Worm (Caenorhabditis elegans): Measurements from ENCODE around the gene K06A9.1.

The K06A9.1 gene

ce11 chrX:1587082-1587481 is 39.8 kb downstream of the K06A9.1 start:
- TF ChIP-seq ceh-18 (tag; optimal IDR thresholded peaks at IDR 0.05), result no peak
- TF ChIP-seq pag-3 (tag; optimal IDR thresholded peaks at IDR 0.05; ENCODE audit: borderline replicate concordance), result no peak
- no peak for TF ChIP-seq fax-1 (tag; optimal IDR thresholded peaks at IDR 0.05)
- TF ChIP-seq ceh-9 (tag; optimal IDR thresholded peaks at IDR 0.05), result no peak
- no peak for TF ChIP-seq mec-3 (tag; optimal IDR thresholded peaks at IDR 0.05; ENCODE audit: borderline replicate concordance)
- no peak for TF ChIP-seq ceh-48 (tag; optimal IDR thresholded peaks at IDR 0.05)
- TF ChIP-seq hlh-8 (tag; optimal IDR thresholded peaks at IDR 0.05), result no peak
- TF ChIP-seq nhr-11 (tag; optimal IDR thresholded peaks at IDR 0.05), result no peak
- TF ChIP-seq ama-1 (optimal IDR thresholded peaks at IDR 0.05), result no peak
- TF ChIP-seq ceh-19 (GFP tag; optimal IDR thresholded peaks at IDR 0.05), result no peak
- no peak for TF ChIP-seq sox-4 (tag; optimal IDR thresholded peaks at IDR 0.05)
- no peak for TF ChIP-seq F13H6.1 (tag; optimal IDR thresholded peaks at IDR 0.05)
- TF ChIP-seq ceh-6 (GFP tag; optimal IDR thresholded peaks at IDR 0.05), result no peak
- TF ChIP-seq hlh-6 (tag; optimal IDR thresholded peaks at IDR 0.05), result no peak
- no peak for TF ChIP-seq C08G9.2 (tag; optimal IDR thresholded peaks at IDR 0.05)
- no peak for TF ChIP-seq ceh-24 (tag; optimal IDR thresholded peaks at IDR 0.05)
- TF ChIP-seq ceh-14 (tag; optimal IDR thresholded peaks at IDR 0.05), result no peak
- TF ChIP-seq fkh-10 (GFP tag; optimal IDR thresholded peaks at IDR 0.05), result no peak

- TF ChIP-seq gmeb-2 (tag; optimal IDR thresholded peaks at IDR 0.05) (no peak), eyg-1 (tag; optimal IDR thresholded peaks at IDR 0.05) (no peak), che-1 (tag; optimal IDR thresholded peaks at IDR 0.05) (no peak), K09A11.1 (tag; optimal IDR thresholded peaks at IDR 0.05; ENCODE audit: insufficient read depth) (no peak), madf-2 (tag; optimal IDR thresholded peaks at IDR 0.05) (no peak), nhr-11 (tag; optimal IDR thresholded peaks at IDR 0.05) (no peak), odd-2 (tag; optimal IDR thresholded peaks at IDR 0.05) (no peak), pha-4 (tag; optimal IDR thresholded peaks at IDR 0.05) (no peak), pqm-1 (tag; optimal IDR thresholded peaks at IDR 0.05) (no peak), nhr-232 (tag; optimal IDR thresholded peaks at IDR 0.05) (no peak), ceh-34 (tag; optimal IDR thresholded peaks at IDR 0.05) (no peak), ceh-2 (tag; optimal IDR thresholded peaks at IDR 0.05) (no peak), hlh-8 (tag; optimal IDR thresholded peaks at IDR 0.05) (no peak), ets-4 (tag; optimal IDR thresholded peaks at IDR 0.05) (no peak)
These were observed 42.0 kb downstream of the K06A9.1 start for ce11 chrX:1589114-1589902.

ce11 chrX:1589962-1590361 is 42.7 kb downstream of the K06A9.1 start:
- no peak for TF ChIP-seq sox-4 (tag; optimal IDR thresholded peaks at IDR 0.05)
- TF ChIP-seq ama-1 (optimal IDR thresholded peaks at IDR 0.05), result no peak
- TF ChIP-seq ceh-18 (tag; optimal IDR thresholded peaks at IDR 0.05), result no peak
- TF ChIP-seq zip-5 (tag; optimal IDR thresholded peaks at IDR 0.05), result no peak
- no peak for TF ChIP-seq C38D4.7 (GFP tag; optimal IDR thresholded peaks at IDR 0.05)
- no peak for TF ChIP-seq pqm-1 (tag; optimal IDR thresholded peaks at IDR 0.05)
- no peak for TF ChIP-seq hlh-6 (tag; optimal IDR thresholded peaks at IDR 0.05)
- TF ChIP-seq ceh-2 (tag; optimal IDR thresholded peaks at IDR 0.05), result no peak
- TF ChIP-seq nhr-232 (tag; optimal IDR thresholded peaks at IDR 0.05), result no peak
- no peak for TF ChIP-seq ceh-34 (tag; optimal IDR thresholded peaks at IDR 0.05)
- TF ChIP-seq pat-9 (tag; optimal IDR thresholded peaks at IDR 0.05), result no peak
- TF ChIP-seq elt-2 (tag; optimal IDR thresholded peaks at IDR 0.05), result no peak
- no peak for TF ChIP-seq ceh-31 (tag; optimal IDR thresholded peaks at IDR 0.05)
- no peak for TF ChIP-seq gmeb-2 (tag; optimal IDR thresholded peaks at IDR 0.05)
- TF ChIP-seq F13H6.1 (tag; optimal IDR thresholded peaks at IDR 0.05), result no peak

ce11 chrX:1598061-1598690 is 50.9 kb downstream of the K06A9.1 start:
- peak; percentile 90 for TF ChIP-seq nfya-1 (tag; optimal IDR thresholded peaks at IDR 0.05)
- no peak for TF ChIP-seq ceh-34 (tag; optimal IDR thresholded peaks at IDR 0.05)
- TF ChIP-seq unc-42 (tag; optimal IDR thresholded peaks at IDR 0.05), result peak; percentile 51
